Worm (Caenorhabditis elegans) whole organism, young adult: ENCODE results near the gene lpr-5.

Source experiments
- B0336.3 ChIP-seq: fragments of 200-800 bp; sonication (Bioruptor generic); IDR thresholded peaks from 2 replicates; pipeline ENCODE4 v1.3.6; 2022; ENCODE audit warnings: missing genetic modification characterization, missing compliant biosample characterization
- K11D2.4 ChIP-seq: fragments of 200-800 bp; sonication (Bioruptor generic); IDR thresholded peaks from 2 replicates; pipeline ENCODE4 v1.3.6; 2022; ENCODE audit warnings: missing genetic modification reagents, missing genetic modification characterization, missing compliant biosample characterization
- egrh-3 ChIP-seq: fragments of 200-800 bp; sonication (Bioruptor generic); IDR thresholded peaks from 2 replicates; pipeline ENCODE4 v1.3.6; 2022; ENCODE audit warnings: missing genetic modification reagents, missing genetic modification characterization, missing compliant biosample characterization
- lsl-1 ChIP-seq: fragments of 200-800 bp; sonication (Bioruptor generic); optimal IDR thresholded peaks from 2 replicates; lab custom pipeline; 2018; ENCODE audit warnings: mild to moderate bottlenecking, missing genetic modification characterization, moderate library complexity, missing compliant biosample characterization
- nfya-1 ChIP-seq: sonication (generic microtip); optimal IDR thresholded peaks from 2 replicates; lab custom pipeline; 2017; ENCODE audit warnings: antibody characterized with exemption, missing compliant biosample characterization, missing genetic modification characterization, borderline replicate concordance; ENCODE audit not compliant: insufficient read depth
- pha-4 ChIP-seq: fragments of 150-350 bp; sonication (generic microtip); optimal IDR thresholded peaks from 2 replicates; lab custom pipeline; 2014; ENCODE audit warnings: missing biosample characterization, missing genetic modification reagents, missing genetic modification characterization
- sptf-2 ChIP-seq: fragments of 200-800 bp; sonication (Bioruptor generic); optimal IDR thresholded peaks from 2 replicates; lab custom pipeline; 2018; ENCODE audit warnings: mild to moderate bottlenecking, missing genetic modification characterization, missing compliant biosample characterization
- unc-130 ChIP-seq: sonication (generic microtip); optimal IDR thresholded peaks from 2 replicates; lab custom pipeline; 2016; ENCODE audit warnings: missing genetic modification reagents, missing genetic modification characterization, missing compliant biosample characterization
- unc-62 ChIP-seq: fragments of 150-350 bp; optimal IDR thresholded peaks from 2 replicates; lab custom pipeline; 2014; ENCODE audit warnings: missing biosample characterization, missing genetic modification reagents, missing genetic modification characterization
- zim-3 ChIP-seq: sonication (generic microtip); optimal IDR thresholded peaks from 2 replicates; lab custom pipeline; 2017; ENCODE audit warnings: mild to moderate bottlenecking, missing genetic modification characterization, moderate library complexity, missing compliant biosample characterization

DNA sequence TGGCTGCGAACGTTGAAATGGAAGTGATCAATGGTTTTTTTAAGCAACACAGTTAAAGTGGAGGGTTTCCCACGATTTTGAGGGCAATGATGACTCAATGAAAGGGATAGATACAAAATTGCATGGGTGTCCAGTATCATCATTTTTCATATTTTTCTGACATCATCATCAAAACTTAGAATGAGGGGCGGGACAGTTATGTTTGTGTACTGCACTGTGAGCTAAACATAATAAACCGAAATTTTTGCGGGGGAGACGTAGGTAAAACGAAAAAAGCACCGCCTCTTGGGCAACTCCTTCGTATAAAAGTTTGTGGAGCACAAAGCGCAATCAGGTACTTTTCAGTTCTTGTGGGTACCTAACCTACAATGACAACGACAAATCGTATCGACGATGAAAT lies 8.3 kb upstream of the lpr-5 start, which contains the start of gene C09F12.2:
- TF ChIP-seq egrh-3 (GFP tag; lab: Robert Waterston, UW): no peak
- no peak for TF ChIP-seq lsl-1 (GFP tag; lab: Kevin White, UChicago)
- TF ChIP-seq zim-3 (tag; lab: Kevin White, UChicago): no peak
- no peak for TF ChIP-seq unc-62 (GFP tag; lab: Kevin White, UChicago)
- no peak for TF ChIP-seq nfya-1 (tag; lab: Kevin White, UChicago)
- TF ChIP-seq B0336.3 (GFP tag; lab: Robert Waterston, UW): no peak
- TF ChIP-seq K11D2.4: no peak
- no peak for TF ChIP-seq pha-4 (tag; lab: Kevin White, UChicago)
- no peak for TF ChIP-seq sptf-2 (GFP tag; lab: Kevin White, UChicago)
- TF ChIP-seq unc-130 (GFP tag; lab: Kevin White, UChicago): no peak
